Fruit fly (Drosophila melanogaster): ENCODE measurements around the gene CG17929.
A peak's percentile ranks its signal among the peaks of the same experiment; 100 is the strongest.

DNA sequence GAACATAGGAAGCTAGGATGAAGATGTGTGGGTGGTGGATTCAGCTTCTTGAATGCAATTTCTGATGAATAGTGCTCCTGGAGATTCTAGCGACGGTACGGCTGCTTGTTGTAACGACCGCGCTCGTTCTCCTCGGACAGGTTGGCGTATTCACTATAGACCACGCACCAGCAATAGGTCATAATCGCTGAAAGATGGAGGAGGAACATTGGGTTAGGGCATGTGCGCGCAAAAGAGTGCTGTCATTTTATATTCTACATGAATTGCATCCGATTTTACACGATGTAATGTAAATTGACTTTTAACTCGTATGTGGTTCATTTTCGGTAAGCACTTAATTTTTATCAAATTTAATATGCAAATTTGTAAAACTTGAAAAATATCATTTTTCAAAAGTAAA, 25.8 kb downstream of the CG17929 start:
- no peak for TF ChIP-seq CG32121 (GFP tag; IDR thresholded peaks at IDR 0.05)
- TF ChIP-seq CG13204 (GFP tag; optimal IDR thresholded peaks at IDR 0.05), result no peak
- TF ChIP-seq CG34367 (tag; optimal IDR thresholded peaks at IDR 0.05), result no peak
- TF ChIP-seq Ets98B (GFP tag; IDR thresholded peaks at IDR 0.05), result no peak
- no peak for TF ChIP-seq CG17806 (tag; optimal IDR thresholded peaks at IDR 0.05)
- no peak for TF ChIP-seq EcR (GFP tag; optimal IDR thresholded peaks at IDR 0.05)
- no peak for TF ChIP-seq Pif1B (GFP tag; optimal IDR thresholded peaks at IDR 0.05)
- TF ChIP-seq CG14655 (GFP tag; optimal IDR thresholded peaks at IDR 0.05), result no peak
- TF ChIP-seq CG15710 (tag; optimal IDR thresholded peaks at IDR 0.05), result no peak
- 0 out of 3 replicates have a peak, but pooled peaks have one; percentile 27 for TF ChIP-seq CG4496 (GFP tag; IDR thresholded peaks at IDR 0.05)
- no peak for TF ChIP-seq fd96Ca (GFP tag; IDR thresholded peaks at IDR 0.05)
- no peak for TF ChIP-seq rn (GFP tag; IDR thresholded peaks at IDR 0.05)
- no peak for TF ChIP-seq CG8159 (tag; optimal IDR thresholded peaks at IDR 0.05)

All from whole organism, pupa.